Fruit fly (Drosophila melanogaster): ENCODE measurements around the gene Smr.

Gene Smr

dm6 chrX:12737057-12737734 is 5.2 kb downstream of the Smr start (continued):
- TF ChIP-seq grn (GFP tag; optimal IDR thresholded peaks at IDR 0.05) (peak; percentile 42), pros (GFP tag; optimal IDR thresholded peaks at IDR 0.05) (peak; percentile 75), lov (optimal IDR thresholded peaks at IDR 0.05) (no peak), lov (GFP tag; IDR thresholded peaks at IDR 0.05) (0 out of 3 replicates have a peak, but pooled peaks have one; percentile 47), CG3163 (GFP tag; optimal IDR thresholded peaks at IDR 0.05) (peak; percentile 38), CG13287 (GFP tag; IDR thresholded peaks at IDR 0.05; ENCODE audit: partially characterized antibody) (no peak), CG1602 (GFP tag; optimal IDR thresholded peaks at IDR 0.05) (no peak), Adf1 (GFP tag; IDR thresholded peaks at IDR 0.05) (peak; percentile 96; the same call in 1 of the 2 replicates), cato (GFP tag; optimal IDR thresholded peaks at IDR 0.05; ENCODE audit: borderline replicate concordance) (no peak), CG8359 (GFP tag; optimal IDR thresholded peaks at IDR 0.05; ENCODE audit: borderline replicate concordance) (no peak), Neu2 (GFP tag; optimal IDR thresholded peaks at IDR 0.05; ENCODE audit: borderline replicate concordance) (no peak), CG2712 (tag; optimal IDR thresholded peaks at IDR 0.05) (no peak), CG18262 (tag; optimal IDR thresholded peaks at IDR 0.05) (no peak), prd (optimal IDR thresholded peaks at IDR 0.05) (no peak), prd (GFP tag; IDR thresholded peaks at IDR 0.05) (peak; percentile 25; the same call in 1 of the 3 replicates), Dref (GFP tag; IDR thresholded peaks at IDR 0.05) (no peak), exex (tag; optimal IDR thresholded peaks at IDR 0.05) (peak; percentile 42), Drgx (GFP tag; IDR thresholded peaks at IDR 0.05) (peak; percentile 91), CG3838 (GFP tag; optimal IDR thresholded peaks at IDR 0.05) (no peak), CG13624 (GFP tag; optimal IDR thresholded peaks at IDR 0.05) (peak; percentile 7), knrl (GFP tag; IDR thresholded peaks at IDR 0.05; ENCODE audit: partially characterized antibody) (no peak), otp (GFP tag; IDR thresholded peaks at IDR 0.05) (peak; percentile 31; the same call in 1 of the 3 replicates), sr (GFP tag; IDR thresholded peaks at IDR 0.05) (peak; percentile 39; the same call in 1 of the 3 replicates), p53 (GFP tag; optimal IDR thresholded peaks at IDR 0.05) (peak; percentile 86), Xrp1 (GFP tag; IDR thresholded peaks at IDR 0.05) (peak; percentile 15; the same call in 1 of the 2 replicates), salm (tag; optimal IDR thresholded peaks at IDR 0.05) (no peak), CG1529 (GFP tag; optimal IDR thresholded peaks at IDR 0.05) (no peak), Bgb (GFP tag; IDR thresholded peaks at IDR 0.05; ENCODE audit: partially characterized antibody) (peak; percentile 9; the same call in 1 of the 2 replicates), CG6689 (GFP tag; IDR thresholded peaks at IDR 0.05) (peak; percentile 33; the same call in 1 of the 2 replicates), CG5180 (GFP tag; optimal IDR thresholded peaks at IDR 0.05) (peak; percentile 69), CG12659 (GFP tag; optimal IDR thresholded peaks at IDR 0.05) (no peak), CG8924 (tag; optimal IDR thresholded peaks at IDR 0.05) (peak; percentile 32), az2 (GFP tag; optimal IDR thresholded peaks at IDR 0.05) (peak; percentile 10), Med (GFP tag) (peak; percentile 75), Taf1 (GFP tag; IDR thresholded peaks at IDR 0.05) (no peak), unpg (GFP tag; optimal IDR thresholded peaks at IDR 0.05) (peak; percentile 8), Nf-YC (tag; optimal IDR thresholded peaks at IDR 0.05) (peak; percentile 27), ftz-f1 (GFP tag; optimal IDR thresholded peaks at IDR 0.05) (peak; percentile 26), crol (GFP tag; IDR thresholded peaks at IDR 0.05) (peak; percentile 97), BtbVII (GFP tag; optimal IDR thresholded peaks at IDR 0.05) (peak; percentile 45), PHDP (tag; optimal IDR thresholded peaks at IDR 0.05) (no peak), CG9797 (GFP tag; optimal IDR thresholded peaks at IDR 0.05) (no peak), ato (GFP tag; IDR thresholded peaks at IDR 0.05; ENCODE audit: partially characterized antibody) (no peak), mirr (GFP tag; optimal IDR thresholded peaks at IDR 0.05) (peak; percentile 52), dm (GFP tag; optimal IDR thresholded peaks at IDR 0.05) (no peak), onecut (GFP tag; IDR thresholded peaks at IDR 0.05) (no peak), CG1792 (GFP tag; optimal IDR thresholded peaks at IDR 0.05) (no peak), btn (GFP tag; optimal IDR thresholded peaks at IDR 0.05) (no peak), peb (GFP tag; IDR thresholded peaks at IDR 0.05) (no peak), Ets97D (GFP tag; optimal IDR thresholded peaks at IDR 0.05) (no peak)
